Worm (Caenorhabditis elegans) whole organism, early embryonic: Measurements from ENCODE around the gene C18A3.7.

Source experiments
- F13C5.2 ChIP-seq: sonication (generic microtip); optimal IDR thresholded peaks from 2 replicates; lab custom pipeline; 2017; ENCODE audit warnings: mild to moderate bottlenecking, missing genetic modification characterization, inconsistent platforms, missing compliant biosample characterization
- aly-1 ChIP-seq: sonication (generic microtip); optimal IDR thresholded peaks from 2 replicates; lab custom pipeline; 2016; ENCODE audit warnings: missing genetic modification characterization, missing compliant biosample characterization
- ama-1 ChIP-seq: fragments of 150-350 bp; optimal IDR thresholded peaks from 2 replicates; lab custom pipeline; 2014
- ets-7 ChIP-seq: sonication (generic microtip); optimal IDR thresholded peaks from 2 replicates; lab custom pipeline; 2016; ENCODE audit warnings: missing genotype, missing genetic modification characterization, missing compliant biosample characterization
- flt-1 ChIP-seq: fragments of 200-800 bp; sonication (Bioruptor generic); IDR thresholded peaks from 2 replicates; pipeline ENCODE4 v1.3.6; 2022; ENCODE audit warnings: missing genetic modification characterization, missing compliant biosample characterization
- hnd-1 ChIP-seq: sonication (generic microtip); optimal IDR thresholded peaks from 2 replicates; lab custom pipeline; 2016; ENCODE audit warnings: missing genetic modification characterization, missing compliant biosample characterization

- no peak for TF ChIP-seq ets-7 (tag; lab: Kevin White, UChicago)
- TF ChIP-seq ama-1 (lab: Kevin White, UChicago), result no peak
- no peak for TF ChIP-seq flt-1 (GFP tag; lab: Robert Waterston, UW)
- TF ChIP-seq aly-1 (tag; lab: Kevin White, UChicago), result no peak
- TF ChIP-seq F13C5.2, result no peak
- TF ChIP-seq hnd-1 (tag; lab: Kevin White, UChicago), result no peak
Measured at ce11 chrII:5698869-5699268, 31.4 kb downstream of the C18A3.7 start, which contains the start of the genes C25H3.10 and C25H3.1.
